Worm (Caenorhabditis elegans) whole organism, L4 larva: ENCODE measurements around the gene fbxb-96.

Source experiments
- F37D6.2 ChIP-seq: sonication (generic microtip); optimal IDR thresholded peaks from 2 replicates; lab custom pipeline; 2016; ENCODE audit warnings: mild to moderate bottlenecking, missing genetic modification characterization, missing compliant biosample characterization
- T20F7.1 ChIP-seq: fragments of 200-800 bp; sonication (Bioruptor generic); optimal IDR thresholded peaks from 2 replicates; lab custom pipeline; 2018; ENCODE audit warnings: mild to moderate bottlenecking, missing genetic modification characterization, missing compliant biosample characterization
- T26A8.4 ChIP-seq: fragments of 200-800 bp; sonication (Bioruptor generic); IDR thresholded peaks from 2 replicates; pipeline ENCODE4 v1.3.6; 2022; ENCODE audit warnings: missing genetic modification characterization, missing compliant biosample characterization
- Y105C5A.15 ChIP-seq: fragments of 200-800 bp; sonication (Bioruptor generic); IDR thresholded peaks from 2 replicates; pipeline ENCODE4 v1.3.6; 2022; ENCODE audit warnings: missing genetic modification characterization, missing compliant biosample characterization
- ZK337.2 ChIP-seq: fragments of 200-800 bp; sonication (Bioruptor generic); IDR thresholded peaks from 2 replicates; pipeline ENCODE4 v1.3.6; 2022; ENCODE audit warnings: missing genetic modification reagents, missing genetic modification characterization, missing compliant biosample characterization
- ZK546.5 ChIP-seq, 2 experiments: sonication (generic microtip); optimal IDR thresholded peaks; 2 replicates each; lab custom pipeline; 2017; ENCODE audit warnings: missing biosample characterization in 2 of 2, missing genetic modification characterization in 2 of 2
- ama-1 ChIP-seq: fragments of 150-350 bp; optimal IDR thresholded peaks from 2 replicates; lab custom pipeline; 2014; ENCODE audit warnings: inconsistent platforms, mixed read lengths
- ceh-32 ChIP-seq: sonication (generic microtip); optimal IDR thresholded peaks from 2 replicates; lab custom pipeline; 2016; ENCODE audit warnings: mild to moderate bottlenecking, missing genetic modification characterization, missing compliant biosample characterization; ENCODE audit not compliant: poor library complexity
- ceh-44 ChIP-seq: fragments of 200-800 bp; sonication (Bioruptor generic); IDR thresholded peaks from 2 replicates; pipeline ENCODE4 v1.3.6; 2022; ENCODE audit warnings: missing genetic modification reagents, missing genetic modification characterization, missing compliant biosample characterization
- cey-2 ChIP-seq: sonication (generic microtip); optimal IDR thresholded peaks from 3 replicates; lab custom pipeline; 2017; ENCODE audit warnings: missing genetic modification characterization, mild to moderate bottlenecking, missing compliant biosample characterization, antibody characterized with exemption, borderline replicate concordance; ENCODE audit not compliant: insufficient read depth
- daf-8 ChIP-seq: fragments of 200-800 bp; sonication (Bioruptor generic); IDR thresholded peaks from 2 replicates; pipeline ENCODE4 v1.3.6; 2022; ENCODE audit warnings: missing genetic modification characterization, missing compliant biosample characterization
- dmd-9 ChIP-seq: fragments of 200-800 bp; sonication (Bioruptor generic); IDR thresholded peaks from 2 replicates; pipeline ENCODE4 v1.3.6; 2022; ENCODE audit warnings: missing genetic modification reagents, missing genetic modification characterization, missing compliant biosample characterization
- dve-1 ChIP-seq: sonication (generic microtip); optimal IDR thresholded peaks from 2 replicates; lab custom pipeline; 2017; ENCODE audit warnings: antibody characterized with exemption, mild to moderate bottlenecking, missing genetic modification characterization, missing compliant biosample characterization; ENCODE audit not compliant: insufficient read depth
- fos-1 ChIP-seq: fragments of 150-350 bp; optimal IDR thresholded peaks from 2 replicates; lab custom pipeline; 2014; ENCODE audit warnings: missing biosample characterization, missing genetic modification characterization
- hif-1 ChIP-seq, 2 experiments: sonication (generic microtip); optimal IDR thresholded peaks; 2 replicates each; lab custom pipeline; 2016 to 2017; ENCODE audit warnings: missing compliant biosample characterization in 2 of 2, missing genetic modification characterization in 2 of 2, missing genetic modification reagents in 2 of 2, missing genotype in 2 of 2, mild to moderate bottlenecking in 1 of 2
- lin-1 ChIP-seq: fragments of 200-800 bp; sonication (Bioruptor generic); IDR thresholded peaks from 2 replicates; pipeline ENCODE4 v1.3.6; 2022; ENCODE audit warnings: missing genetic modification reagents, missing genetic modification characterization, missing compliant biosample characterization
- lsy-2 ChIP-seq, 2 experiments: fragments of 150-350 bp in 1 of 2; sonication (generic microtip) in 1 of 2; optimal IDR thresholded peaks; 2 replicates each; lab custom pipeline; 2014 to 2017; ENCODE audit warnings: missing biosample characterization in 2 of 2, missing genetic modification characterization in 2 of 2
- madf-5 ChIP-seq, 2 experiments: fragments of 200-800 bp; sonication (Bioruptor generic); IDR thresholded peaks; 2 replicates each; pipeline ENCODE4 v1.3.6; 2022; ENCODE audit warnings: missing compliant biosample characterization in 2 of 2, missing genetic modification characterization in 2 of 2
- mep-1 ChIP-seq: fragments of 150-350 bp; sonication (generic microtip); optimal IDR thresholded peaks from 3 replicates; lab custom pipeline; 2014; ENCODE audit warnings: missing biosample characterization, missing genetic modification characterization
- mxl-2 ChIP-seq: fragments of 200-800 bp; sonication (Bioruptor generic); conservative IDR thresholded peaks from 2 replicates; pipeline ENCODE4 v1.3.6; 2022; ENCODE audit warnings: missing genetic modification reagents, missing genetic modification characterization, missing compliant biosample characterization
- nhr-102 ChIP-seq: sonication (generic microtip); optimal IDR thresholded peaks from 2 replicates; lab custom pipeline; 2016; ENCODE audit warnings: mild to moderate bottlenecking, missing genetic modification characterization, moderate library complexity, missing compliant biosample characterization
- nhr-111 ChIP-seq: fragments of 200-800 bp; sonication (Bioruptor generic); optimal IDR thresholded peaks from 2 replicates; lab custom pipeline; 2018; ENCODE audit warnings: mild to moderate bottlenecking, missing genetic modification characterization, missing compliant biosample characterization
- nhr-42 ChIP-seq: fragments of 200-800 bp; sonication (Bioruptor generic); IDR thresholded peaks from 2 replicates; pipeline ENCODE4 v1.3.6; 2022; ENCODE audit warnings: missing genetic modification characterization, missing compliant biosample characterization
- nhr-76 ChIP-seq: fragments of 150-350 bp; optimal IDR thresholded peaks from 2 replicates; lab custom pipeline; 2014; ENCODE audit warnings: missing biosample characterization, missing genetic modification characterization
- php-3 ChIP-seq: fragments of 200-800 bp; sonication (Bioruptor generic); IDR thresholded peaks from 2 replicates; pipeline ENCODE4 v1.3.6; 2022; ENCODE audit warnings: missing genetic modification reagents, missing genetic modification characterization, missing compliant biosample characterization
- pqm-1 ChIP-seq: sonication (generic microtip); optimal IDR thresholded peaks from 2 replicates; lab custom pipeline; 2017; ENCODE audit warnings: missing biosample characterization, missing genetic modification characterization
- sdz-12 ChIP-seq: fragments of 200-800 bp; sonication (Bioruptor generic); optimal IDR thresholded peaks from 2 replicates; lab custom pipeline; 2018; ENCODE audit warnings: mild to moderate bottlenecking, missing genetic modification characterization, missing compliant biosample characterization
- spr-3 ChIP-seq: fragments of 200-800 bp; sonication (Bioruptor generic); optimal IDR thresholded peaks from 2 replicates; lab custom pipeline; 2018; ENCODE audit warnings: mild to moderate bottlenecking, missing genetic modification characterization, missing compliant biosample characterization
- tra-1 ChIP-seq: fragments of 200-800 bp; sonication (Bioruptor generic); IDR thresholded peaks from 2 replicates; pipeline ENCODE4 v1.3.6; 2022; ENCODE audit warnings: missing genetic modification reagents, missing genetic modification characterization, missing compliant biosample characterization
- zag-1 ChIP-seq: fragments of 150-350 bp; optimal IDR thresholded peaks from 2 replicates; lab custom pipeline; 2014; ENCODE audit warnings: missing biosample characterization, missing genetic modification characterization
- zfp-2 ChIP-seq: sonication (generic microtip); optimal IDR thresholded peaks from 2 replicates; lab custom pipeline; 2016; ENCODE audit warnings: mild to moderate bottlenecking, missing genetic modification characterization, missing compliant biosample characterization
- zfp-3 ChIP-seq: fragments of 200-800 bp; sonication (Bioruptor generic); conservative IDR thresholded peaks from 2 replicates; pipeline ENCODE4 v1.3.6; 2022; ENCODE audit warnings: missing genetic modification reagents, missing genetic modification characterization, missing compliant biosample characterization
- ztf-7 ChIP-seq: fragments of 150-350 bp; optimal IDR thresholded peaks from 2 replicates; lab custom pipeline; 2014; ENCODE audit warnings: missing biosample characterization, missing genetic modification characterization

Gene fbxb-96

DNA sequence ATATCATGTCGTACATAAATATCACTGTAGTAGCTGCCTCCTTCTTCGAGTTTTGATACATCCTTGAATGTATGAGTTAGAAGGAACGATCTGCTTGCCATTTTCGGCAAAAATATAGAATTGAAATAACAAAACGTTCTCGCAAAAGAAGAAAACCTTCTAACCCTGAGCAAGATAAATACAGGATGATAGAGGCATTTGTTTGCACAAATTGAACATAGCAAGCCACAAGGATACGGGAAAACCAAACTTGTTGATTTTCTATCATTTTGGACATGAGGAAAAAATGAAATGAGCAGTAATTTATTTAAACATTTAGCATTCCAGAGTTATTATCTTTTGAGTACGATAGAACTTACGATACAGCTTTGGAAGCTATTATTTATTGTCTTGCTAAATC lies 38.9 kb upstream of the fbxb-96 start, which contains the start of gene math-8:
Gene math-8, minus strand, starts transcription at position 101 of the 400 bp plus-strand sequence.
- TF ChIP-seq zfp-3 (GFP tag; lab: Robert Waterston, UW) (no peak), dmd-9 (GFP tag; lab: Robert Waterston, UW) (no peak), ceh-32 (no peak), ceh-44 (GFP tag; lab: Robert Waterston, UW) (no peak), nhr-42 (GFP tag; lab: Robert Waterston, UW) (no peak), zag-1 (no peak), nhr-76 (no peak), ama-1 (lab: Kevin White, UChicago) (no peak), nhr-111 (GFP tag; lab: Kevin White, UChicago) (no peak), F37D6.2 (no peak), T20F7.1 (no peak), mxl-2 (GFP tag; lab: Robert Waterston, UW) (no peak), T26A8.4 (no peak), ZK546.5 (tag; optimal IDR thresholded peaks at IDR 0.05; lab: Kevin White, UChicago) (no peak), madf-5 (GFP tag; IDR thresholded peaks at IDR 0.05; lab: Robert Waterston, UW) (no peak), lin-1 (GFP tag; lab: Robert Waterston, UW) (no peak)

DNA sequence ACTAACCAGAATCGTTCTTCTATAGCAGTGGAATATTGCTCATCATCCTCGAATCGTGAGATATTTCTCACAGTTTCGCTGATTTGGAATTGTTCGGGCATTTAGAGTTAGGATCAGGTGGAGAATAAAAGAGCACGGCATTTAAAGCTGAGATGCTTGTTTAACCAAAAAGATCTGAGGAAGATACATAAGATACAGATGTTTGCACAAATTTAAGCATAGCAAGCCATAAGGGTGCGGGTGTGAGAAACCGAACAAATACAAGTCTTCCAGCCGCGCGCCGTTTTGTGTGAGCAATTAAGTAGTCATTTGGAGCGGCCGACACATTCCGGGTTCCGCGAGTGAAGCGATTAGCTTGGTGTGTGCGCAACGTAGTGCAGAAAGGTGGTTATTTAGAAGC lies 36.2 kb upstream of the fbxb-96 start, which contains the start of gene math-7:
Gene math-7, minus strand, starts transcription at position 101 of the 400 bp plus-strand sequence.
- TF ChIP-seq Y105C5A.15 (GFP tag; lab: Robert Waterston, UW) = no peak
- no peak for TF ChIP-seq hif-1 (tag; optimal IDR thresholded peaks at IDR 0.05; lab: Kevin White, UChicago)
- no peak for TF ChIP-seq fos-1
- no peak for TF ChIP-seq nhr-102 (tag; lab: Kevin White, UChicago)
- TF ChIP-seq spr-3 = no peak

DNA sequence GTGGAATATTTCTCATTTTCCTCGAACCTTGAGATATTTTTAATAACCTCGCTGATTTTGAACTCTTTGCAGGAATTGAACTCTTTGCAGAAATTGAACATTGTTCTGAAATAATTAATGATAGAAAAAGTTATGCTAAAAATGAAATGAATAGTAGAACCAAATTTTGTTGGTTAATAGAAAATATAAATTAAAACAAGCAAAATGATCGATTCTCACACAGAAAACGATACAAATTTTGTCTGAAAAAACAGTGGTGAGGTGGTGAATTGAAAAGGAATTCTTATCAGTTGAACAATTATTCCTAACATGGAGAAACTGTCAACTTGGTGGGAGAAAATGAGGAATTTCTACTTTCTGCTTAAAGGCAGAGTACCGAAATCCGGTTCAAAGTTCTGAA lies 34.4 kb upstream of the fbxb-96 start, which contains the start of gene math-6:
Gene math-6, minus strand, starts transcription at position 101 of the 400 bp plus-strand sequence.
- TF ChIP-seq zfp-2 (tag; lab: Kevin White, UChicago) (no peak), tra-1 (no peak), ztf-7 (tag; lab: Kevin White, UChicago) (no peak), pqm-1 (tag; lab: Kevin White, UChicago) (no peak), ceh-44 (GFP tag; lab: Robert Waterston, UW) (no peak)
- TF ChIP-seq, all 104 proteins: peak for 0

- TF ChIP-seq zfp-2 (tag; lab: Kevin White, UChicago) (no peak), ZK546.5 (tag; optimal IDR thresholded peaks at IDR 0.05; lab: Kevin White, UChicago) (no peak), mep-1 (tag; lab: Kevin White, UChicago) (no peak), ztf-7 (tag; lab: Kevin White, UChicago) (no peak), ceh-44 (GFP tag; lab: Robert Waterston, UW) (no peak), ZK337.2 (GFP tag; lab: Robert Waterston, UW) (no peak)
- TF ChIP-seq, all 104 proteins: peak for 0
Observed at ce11 chrII:1882705-1883104, 32.5 kb upstream of the fbxb-96 start, which contains the start of gene math-5. TSS of gene math-5 (minus strand) at chrII:1882805.

ce11 chrII:1878663-1879062 lies 28.5 kb upstream of the fbxb-96 start, which contains the start of gene math-16:
TSS of gene math-16 (minus strand) at chrII:1878763.
- TF ChIP-seq ama-1 (lab: Kevin White, UChicago) (no peak), tra-1 (no peak), daf-8 (GFP tag; lab: Robert Waterston, UW) (no peak), dve-1 (tag; lab: Kevin White, UChicago) (no peak)

DNA sequence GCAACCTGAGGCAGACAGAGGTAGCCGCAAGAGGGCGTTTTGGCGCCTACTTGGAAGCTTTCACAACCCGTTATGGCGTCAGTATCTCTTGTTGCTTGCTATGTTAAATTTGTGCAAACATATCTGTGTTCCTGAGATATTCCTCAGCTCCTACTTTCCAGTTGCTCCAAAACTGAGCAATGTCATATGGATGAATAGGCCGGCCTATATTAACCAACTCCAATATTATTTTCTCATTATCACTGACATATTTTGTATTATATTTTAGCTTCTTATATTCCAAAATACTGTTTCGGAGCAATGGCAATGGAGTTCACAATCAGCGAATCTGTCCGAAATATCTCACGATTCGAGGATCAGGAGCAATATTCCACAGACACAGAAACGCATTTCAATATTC lies 25.5 kb upstream of the fbxb-96 start, which contains the start of gene math-13:
Gene math-13, plus strand, starts transcription at position 301 of the 400 bp plus-strand sequence.
- TF ChIP-seq php-3 (GFP tag; lab: Robert Waterston, UW) = no peak
- TF ChIP-seq nhr-102 (tag; lab: Kevin White, UChicago) = no peak
- no peak for TF ChIP-seq lsy-2 (tag; optimal IDR thresholded peaks at IDR 0.05; lab: Kevin White, UChicago)
- TF ChIP-seq sdz-12 (GFP tag; lab: Kevin White, UChicago) = no peak
- TF ChIP-seq cey-2 (tag; lab: Kevin White, UChicago) = no peak
